Fruit fly (Drosophila melanogaster) whole organism: ENCODE data around the gene isoQC.
"Not testable (repeated sequence)": the region's sequence is repeated elsewhere in the genome, so short reads cannot be mapped to it uniquely, and the experiment has no call there.

Source experiments
- CG8478 ChIP-seq: fragments of >200 bp; optimal IDR thresholded peaks from 2 replicates; lab custom pipeline; 2018; ENCODE audit warnings: inconsistent platforms
- Dll ChIP-seq: fragments of >200 bp; optimal IDR thresholded peaks from 2 replicates; lab custom pipeline; 2017
- EcR ChIP-seq, 2 experiments: fragments of >200 bp; optimal IDR thresholded peaks; 2 replicates each; lab custom pipeline; 2017; ENCODE audit warnings: missing biosample characterization in 2 of 2, missing genetic modification characterization in 2 of 2, missing genetic modification reagents in 2 of 2
- pan ChIP-seq: fragments of >200 bp; optimal IDR thresholded peaks from 2 replicates; lab custom pipeline; 2017
- psq ChIP-seq: fragments of >200 bp; optimal IDR thresholded peaks from 2 replicates; lab custom pipeline; 2017
- usp ChIP-seq: fragments of >200 bp; optimal IDR thresholded peaks from 2 replicates; lab custom pipeline; 2017; ENCODE audit warnings: missing biosample characterization, missing genetic modification characterization, mixed read lengths

isoQC gene

dm6 chr3L:20494262-20494601 is 20.0 kb downstream of the isoQC start:
- no peak for TF ChIP-seq CG8478 (lab: Kevin White, UChicago)
- no peak for TF ChIP-seq EcR (GFP tag; optimal IDR thresholded peaks at IDR 0.05; lab: Kevin White, UChicago)
- no peak for TF ChIP-seq Dll (lab: Kevin White, UChicago)
- no peak for TF ChIP-seq usp (GFP tag; lab: Kevin White, UChicago)
- TF ChIP-seq psq (lab: Kevin White, UChicago), result no peak
- TF ChIP-seq pan (lab: Kevin White, UChicago), result no peak

- no peak for TF ChIP-seq usp (GFP tag; lab: Kevin White, UChicago)
- TF ChIP-seq Dll (lab: Kevin White, UChicago), result no peak
- no peak for TF ChIP-seq CG8478 (lab: Kevin White, UChicago)
- TF ChIP-seq psq (lab: Kevin White, UChicago), result no peak
- TF ChIP-seq EcR (GFP tag; optimal IDR thresholded peaks at IDR 0.05; lab: Kevin White, UChicago), result no peak
- no peak for TF ChIP-seq pan (lab: Kevin White, UChicago)
These were observed 20.7 kb downstream of the isoQC start, which contains the start of gene ZnT77C for dm6 chr3L:20494780-20495591. Gene ZnT77C (minus strand): TSS chr3L:20494921.

- TF ChIP-seq usp (GFP tag; lab: Kevin White, UChicago) (no peak), Dll (lab: Kevin White, UChicago) (no peak), CG8478 (lab: Kevin White, UChicago) (no peak), EcR (GFP tag; optimal IDR thresholded peaks at IDR 0.05; lab: Kevin White, UChicago) (no peak), psq (lab: Kevin White, UChicago) (no peak), pan (lab: Kevin White, UChicago) (no peak)
These were observed 23.1 kb downstream of the isoQC start, which contains the start of gene CG32425 for dm6 chr3L:20497124-20497996. Gene CG32425 (plus strand): TSS chr3L:20497323.

- TF ChIP-seq Dll (lab: Kevin White, UChicago) (no peak), psq (lab: Kevin White, UChicago) (no peak), usp (GFP tag; lab: Kevin White, UChicago) (no peak), pan (lab: Kevin White, UChicago) (no peak), EcR (GFP tag; optimal IDR thresholded peaks at IDR 0.05; lab: Kevin White, UChicago) (no peak), CG8478 (lab: Kevin White, UChicago) (no peak)
These were observed 23.9 kb downstream of the isoQC start for dm6 chr3L:20498204-20498603.

dm6 chr3L:20499536-20499935 is 25.3 kb downstream of the isoQC start, which contains the start of gene CG18281:
Gene CG18281 (plus strand): TSS chr3L:20499836.
- not testable (repeated sequence) for TF ChIP-seq EcR (GFP tag; optimal IDR thresholded peaks at IDR 0.05; lab: Kevin White, UChicago); pan (lab: Kevin White, UChicago); usp (GFP tag; lab: Kevin White, UChicago)

dm6 chr3L:20503256-20503655 is 29.0 kb downstream of the isoQC start:
- TF ChIP-seq EcR (GFP tag; optimal IDR thresholded peaks at IDR 0.05; lab: Kevin White, UChicago) (no peak), CG8478 (lab: Kevin White, UChicago) (no peak)

- not testable (repeated sequence) for TF ChIP-seq EcR (GFP tag; optimal IDR thresholded peaks at IDR 0.05; lab: Kevin White, UChicago); Dll (lab: Kevin White, UChicago); CG8478 (lab: Kevin White, UChicago)
These were observed 29.6 kb downstream of the isoQC start, which contains the start of gene CG17637 for dm6 chr3L:20503886-20504285. Gene CG17637 (plus strand): TSS chr3L:20504186.

dm6 chr3L:20505732-20506131 is 31.5 kb downstream of the isoQC start, which contains the start of gene CG5078:
Gene CG5078 (plus strand): TSS chr3L:20506032.
- TF ChIP-seq EcR (GFP tag; optimal IDR thresholded peaks at IDR 0.05; lab: Kevin White, UChicago) (no peak), psq (lab: Kevin White, UChicago) (no peak), CG8478 (lab: Kevin White, UChicago) (no peak), Dll (lab: Kevin White, UChicago) (no peak), usp (GFP tag; lab: Kevin White, UChicago) (no peak), pan (lab: Kevin White, UChicago) (no peak)

dm6 chr3L:20507552-20507951 is 33.3 kb downstream of the isoQC start:
- no peak for TF ChIP-seq EcR (GFP tag; optimal IDR thresholded peaks at IDR 0.05; lab: Kevin White, UChicago)
- TF ChIP-seq Dll (lab: Kevin White, UChicago), result no peak
- no peak for TF ChIP-seq usp (GFP tag; lab: Kevin White, UChicago)
- TF ChIP-seq pan (lab: Kevin White, UChicago), result no peak
- TF ChIP-seq psq (lab: Kevin White, UChicago), result no peak
- no peak for TF ChIP-seq CG8478 (lab: Kevin White, UChicago)

- TF ChIP-seq Dll (lab: Kevin White, UChicago), result no peak
- no peak for TF ChIP-seq CG8478 (lab: Kevin White, UChicago)
- no peak for TF ChIP-seq usp (GFP tag; lab: Kevin White, UChicago)
- TF ChIP-seq EcR (GFP tag; optimal IDR thresholded peaks at IDR 0.05; lab: Kevin White, UChicago), result no peak
- no peak for TF ChIP-seq pan (lab: Kevin White, UChicago)
- no peak for TF ChIP-seq psq (lab: Kevin White, UChicago)
These were observed 33.9 kb downstream of the isoQC start for dm6 chr3L:20508136-20508635.
